Worm (Caenorhabditis elegans): Measurements from ENCODE around the gene mrpl-44.

mrpl-44 gene

DNA sequence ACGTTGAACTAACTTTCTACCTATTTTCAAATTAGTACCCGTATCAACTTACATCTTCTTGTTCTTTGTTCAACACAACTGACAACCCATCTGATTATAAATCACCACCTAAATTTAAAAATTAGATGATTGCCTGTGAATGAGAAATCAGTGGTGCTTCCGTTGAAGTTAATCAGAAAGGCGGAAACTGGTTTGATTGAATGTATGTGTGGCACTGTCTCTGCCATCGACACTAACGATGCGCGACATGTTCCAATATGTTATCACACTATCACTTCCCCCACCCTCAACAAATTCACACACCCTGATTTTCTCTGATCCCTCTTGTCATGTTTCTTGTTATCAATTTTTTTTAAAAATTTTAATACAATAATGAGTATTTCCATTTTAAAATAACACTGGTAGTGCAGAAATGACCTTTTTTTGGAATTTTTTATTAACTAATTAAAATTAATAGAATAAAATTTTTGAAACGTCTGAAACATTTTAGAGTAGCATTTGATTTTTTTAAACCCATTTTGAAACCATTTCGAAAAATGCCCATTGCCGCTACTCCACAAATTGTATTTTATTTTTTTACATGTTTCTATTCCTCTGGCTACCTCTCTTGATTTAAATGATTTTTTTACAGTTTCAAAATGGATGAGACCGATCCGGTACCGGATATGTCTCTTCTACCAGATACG is 29.9 kb upstream of the mrpl-44 start, which contains the start of gene ced-11:
ced-11 (plus strand) TSS at position 636 of the 686 bp plus-strand sequence.
- TF ChIP-seq ceh-100 (GFP tag; IDR thresholded peaks at IDR 0.05) (no peak), lir-1 (GFP tag; conservative IDR thresholded peaks at IDR 0.05) (no peak), lsl-1 (GFP tag; optimal IDR thresholded peaks at IDR 0.05) (no peak), bed-1 (GFP tag; IDR thresholded peaks at IDR 0.05) (no peak), F57C9.4 (tag; optimal IDR thresholded peaks at IDR 0.05) (no peak), ztf-26 (tag; optimal IDR thresholded peaks at IDR 0.05) (no peak), mes-4 (tag; optimal IDR thresholded peaks at IDR 0.05) (no peak), Y79H2A.3 (GFP tag; conservative IDR thresholded peaks at IDR 0.05) (no peak), F55B11.4 (tag; optimal IDR thresholded peaks at IDR 0.05; ENCODE audit: borderline replicate concordance, insufficient read depth) (no peak), ztf-6 (GFP tag; IDR thresholded peaks at IDR 0.05) (no peak)

DNA sequence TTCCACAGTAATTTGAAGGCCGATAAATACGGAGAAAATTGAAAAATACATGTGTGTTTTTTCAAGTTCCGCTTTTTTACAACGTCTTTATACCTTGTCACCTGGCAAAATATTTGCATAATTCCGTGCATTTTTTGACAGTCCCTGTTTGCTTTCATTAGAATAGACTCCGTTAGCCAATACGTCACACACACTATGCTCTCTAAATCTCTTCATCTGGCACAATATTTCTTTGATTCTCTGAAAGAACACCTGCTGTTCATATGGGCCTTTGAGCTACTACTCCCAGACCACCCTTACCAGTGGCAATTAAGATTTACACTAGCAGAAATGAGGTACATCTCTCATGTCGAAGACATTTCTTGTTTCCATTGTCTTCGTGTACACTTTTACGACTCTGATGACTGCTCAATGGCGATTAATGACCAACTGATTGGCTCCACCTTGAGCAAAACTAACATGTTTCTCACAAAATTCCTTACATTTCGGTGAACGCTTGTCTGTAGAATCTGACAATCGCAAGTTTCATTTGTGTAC is 29.2 kb upstream of the mrpl-44 start, which contains the start of gene grl-11:
grl-11 (minus strand) TSS at position 51 of the 537 bp plus-strand sequence.
- no peak for TF ChIP-seq mcd-1 (GFP tag; IDR thresholded peaks at IDR 0.05)
- no peak for TF ChIP-seq ztf-22 (GFP tag; optimal IDR thresholded peaks at IDR 0.05)
- TF ChIP-seq nhr-80 (tag; optimal IDR thresholded peaks at IDR 0.05), result no peak
- no peak for TF ChIP-seq efl-1 (GFP tag; optimal IDR thresholded peaks at IDR 0.05)
- no peak for TF ChIP-seq T07F8.4 (tag; optimal IDR thresholded peaks at IDR 0.05)
- no peak for TF ChIP-seq him-1 (tag; optimal IDR thresholded peaks at IDR 0.05)
- no peak for TF ChIP-seq B0261.1 (tag; optimal IDR thresholded peaks at IDR 0.05)
- TF ChIP-seq ceh-58 (GFP tag; IDR thresholded peaks at IDR 0.05), result no peak

DNA sequence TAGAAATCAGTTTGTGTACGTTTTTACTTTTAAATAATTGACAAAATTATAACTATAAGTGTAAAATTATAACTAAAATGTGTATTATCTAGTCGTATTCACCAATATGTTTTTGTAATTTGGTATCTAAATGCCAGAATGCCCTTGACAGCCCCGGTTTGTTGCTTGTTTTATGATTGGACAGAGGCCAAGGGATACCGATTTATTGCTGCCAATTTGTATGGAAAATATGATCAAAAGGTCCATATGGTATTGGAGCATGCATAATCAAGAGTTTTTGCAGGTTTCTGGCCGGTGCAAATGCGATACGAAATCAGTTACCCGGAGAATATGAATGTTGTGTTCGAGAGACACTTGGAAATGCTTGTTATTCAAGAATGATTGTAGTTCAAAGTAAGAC is 26.6 kb upstream of the mrpl-44 start:
- no peak for TF ChIP-seq bed-1 (GFP tag; IDR thresholded peaks at IDR 0.05)
- no peak for TF ChIP-seq attf-6 (GFP tag; IDR thresholded peaks at IDR 0.05)
- TF ChIP-seq ceh-27 (GFP tag; optimal IDR thresholded peaks at IDR 0.05), result no peak
- TF ChIP-seq dpl-1 (GFP tag; optimal IDR thresholded peaks at IDR 0.05), result no peak

DNA sequence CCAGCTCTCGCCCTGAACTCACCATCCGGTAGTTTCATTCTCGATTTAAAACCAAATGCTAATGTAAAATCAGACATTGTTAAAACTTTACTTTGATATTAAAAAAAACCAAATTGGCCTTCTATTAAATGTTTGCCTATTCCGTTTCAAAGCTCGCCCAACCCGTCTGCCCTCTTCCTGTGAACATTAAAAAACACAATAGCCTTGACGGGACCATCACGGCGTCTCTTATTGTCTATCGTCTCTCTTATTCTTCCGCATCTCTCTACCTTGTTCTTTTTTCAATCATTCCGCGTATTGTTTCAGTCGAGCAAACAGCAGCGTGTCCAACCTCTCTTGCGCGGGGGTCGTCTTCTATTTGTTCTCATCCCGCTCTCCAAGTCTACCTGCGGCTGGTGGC is 25.5 kb upstream of the mrpl-44 start, which contains the start of gene ZK512.1:
ZK512.1 (plus strand) TSS at position 301 of the 400 bp plus-strand sequence.
- TF ChIP-seq die-1 (tag; optimal IDR thresholded peaks at IDR 0.05), result no peak

DNA sequence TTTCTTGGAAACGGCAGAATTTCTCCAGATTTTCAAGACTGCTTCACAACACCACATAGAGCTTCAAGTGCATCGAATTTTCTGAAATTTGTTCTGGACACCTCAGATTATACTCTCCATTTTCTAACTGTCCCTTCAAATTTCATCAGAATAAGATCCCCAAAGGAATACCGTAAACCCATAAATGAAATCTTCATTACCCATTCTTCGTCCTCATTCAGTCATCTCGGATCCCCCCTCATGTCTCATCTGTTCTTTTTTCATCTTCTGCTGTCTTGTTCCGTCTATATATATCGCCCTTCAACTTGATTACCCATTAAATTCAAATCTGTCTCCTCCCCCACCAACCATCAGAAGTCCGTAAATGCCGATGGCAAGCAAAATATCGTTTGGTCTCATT is 24.9 kb upstream of the mrpl-44 start:
- TF ChIP-seq rec-8 (tag; optimal IDR thresholded peaks at IDR 0.05), result no peak
- TF ChIP-seq F22D6.2 (tag; optimal IDR thresholded peaks at IDR 0.05), result no peak
- TF ChIP-seq chd-7 (tag; optimal IDR thresholded peaks at IDR 0.05), result no peak
- TF ChIP-seq egl-44 (GFP tag; IDR thresholded peaks at IDR 0.05), result no peak
- TF ChIP-seq unc-130 (GFP tag; optimal IDR thresholded peaks at IDR 0.05), result no peak
- TF ChIP-seq hmg-20 (GFP tag; IDR thresholded peaks at IDR 0.05), result no peak
- TF ChIP-seq ama-1 (optimal IDR thresholded peaks at IDR 0.05), result no peak
- no peak for TF ChIP-seq ama-1 (GFP tag; optimal IDR thresholded peaks at IDR 0.05)
- TF ChIP-seq sea-2 (GFP tag; IDR thresholded peaks at IDR 0.05), result no peak
- TF ChIP-seq tbp1 (GFP tag; optimal IDR thresholded peaks at IDR 0.05), result no peak
- TF ChIP-seq Y95B8A.8 (GFP tag; IDR thresholded peaks at IDR 0.05), result no peak
- no peak for TF ChIP-seq pha-4 (tag; optimal IDR thresholded peaks at IDR 0.05)
- TF ChIP-seq T26A5.8 (tag; optimal IDR thresholded peaks at IDR 0.05), result no peak
- TF ChIP-seq C17E4.6 (GFP tag; IDR thresholded peaks at IDR 0.05), result no peak
- no peak for TF ChIP-seq B0019.2 (GFP tag; conservative IDR thresholded peaks at IDR 0.05)
- no peak for TF ChIP-seq unc-62 (GFP tag; optimal IDR thresholded peaks at IDR 0.05)

All from whole organism, young adult.